Fruit fly (Drosophila melanogaster) whole organism, wandering third instar larva: ENCODE results near the gene Npc2g.

Experiments used
- Abd-B ChIP-seq: fragments of >200 bp; optimal IDR thresholded peaks from 2 replicates; lab custom pipeline; 2017; ENCODE audit warnings: missing biosample characterization, missing genetic modification characterization
- CG32264 ChIP-seq: fragments of 200-800 bp; sonication (Bioruptor generic); optimal IDR thresholded peaks from 2 replicates; lab custom pipeline; 2016; ENCODE audit warnings: missing biosample characterization, missing genetic modification characterization
- Dif ChIP-seq: fragments of 200-275, 200-300 bp; sonication (Bioruptor generic); optimal IDR thresholded peaks from 2 replicates; lab custom pipeline; 2018; ENCODE audit warnings: missing biosample characterization, missing genetic modification characterization; ENCODE audit not compliant: partially characterized antibody
- HLH106 ChIP-seq: fragments of 200-800 bp; optimal IDR thresholded peaks from 3 replicates; lab custom pipeline; 2019; ENCODE audit warnings: missing biosample characterization, mild to moderate bottlenecking, missing genetic modification characterization, moderate library complexity
- Hnf4 ChIP-seq: fragments of 200-800 bp; sonication (Bioruptor generic); optimal IDR thresholded peaks from 2 replicates; lab custom pipeline; 2016; ENCODE audit warnings: missing biosample characterization, mild to moderate bottlenecking, missing genetic modification characterization
- Hr83 ChIP-seq: fragments of 200-300 bp; sonication (Bioruptor generic); optimal IDR thresholded peaks from 2 replicates; lab custom pipeline; 2016; ENCODE audit warnings: missing biosample characterization, mild to moderate bottlenecking, missing genetic modification characterization, moderate library complexity; ENCODE audit not compliant: poor library complexity, severe bottlenecking
- Mio ChIP-seq: sonication (Bioruptor generic); optimal IDR thresholded peaks from 2 replicates; lab custom pipeline; 2016; ENCODE audit warnings: missing biosample characterization, missing genetic modification characterization
- Myc ChIP-seq: fragments of >200 bp; optimal IDR thresholded peaks from 2 replicates; lab custom pipeline; 2017
- Rel ChIP-seq, 2 experiments: fragments of 200-800 bp; sonication (Bioruptor generic) in 1 of 2; optimal IDR thresholded peaks; 2 replicates in 1 of 2; 3 replicates in 1 of 2; lab custom pipeline; 2016 to 2019; ENCODE audit warnings: mild to moderate bottlenecking in 2 of 2, missing biosample characterization in 2 of 2, missing genetic modification characterization in 2 of 2, moderate library complexity in 1 of 2
- Vsx2 ChIP-seq: fragments of 200-300, 225-300 bp; sonication (Bioruptor generic); optimal IDR thresholded peaks from 2 replicates; lab custom pipeline; 2018; ENCODE audit warnings: missing biosample characterization, missing genetic modification characterization; ENCODE audit not compliant: partially characterized antibody
- br ChIP-seq: fragments of 200-800 bp; sonication (Bioruptor generic); optimal IDR thresholded peaks from 2 replicates; lab custom pipeline; 2016; ENCODE audit warnings: missing biosample characterization, missing genetic modification characterization
- dmrt93B ChIP-seq: fragments of 200-800 bp; sonication (Bioruptor generic); optimal IDR thresholded peaks from 2 replicates; lab custom pipeline; 2018; ENCODE audit warnings: missing biosample characterization, mild to moderate bottlenecking, missing genetic modification characterization
- dsf ChIP-seq: sonication (Bioruptor generic); optimal IDR thresholded peaks from 2 replicates; lab custom pipeline; 2016; ENCODE audit warnings: missing biosample characterization, missing genetic modification characterization, borderline replicate concordance
- ey ChIP-seq: fragments of 200-800 bp; sonication (Bioruptor generic); optimal IDR thresholded peaks from 2 replicates; lab custom pipeline; 2016; ENCODE audit warnings: missing biosample characterization, missing genetic modification characterization
- foxo ChIP-seq, 2 experiments: fragments of 200-800 bp; sonication (Bioruptor generic); optimal IDR thresholded peaks; 2 replicates in 1 of 2; 3 replicates in 1 of 2; lab custom pipeline; 2016 to 2017; ENCODE audit warnings: missing biosample characterization in 2 of 2, missing genetic modification characterization in 2 of 2
- fru ChIP-seq: fragments of 200-800 bp; sonication (Bioruptor generic); optimal IDR thresholded peaks from 3 replicates; lab custom pipeline; 2016; ENCODE audit warnings: missing biosample characterization, mild to moderate bottlenecking, missing genetic modification characterization
- h ChIP-seq: fragments of 200-800 bp; sonication (Bioruptor generic); optimal IDR thresholded peaks from 3 replicates; lab custom pipeline; 2016; ENCODE audit warnings: missing biosample characterization, mild to moderate bottlenecking, missing genetic modification characterization
- jim ChIP-seq: fragments of 175-275, 200-325 bp; sonication (Bioruptor generic); optimal IDR thresholded peaks from 2 replicates; lab custom pipeline; 2016; ENCODE audit warnings: missing biosample characterization, mild to moderate bottlenecking, missing genetic modification characterization
- pan ChIP-seq: fragments of >200 bp; optimal IDR thresholded peaks from 2 replicates; lab custom pipeline; 2017
- psq ChIP-seq: fragments of 200-800 bp; sonication (Bioruptor generic); optimal IDR thresholded peaks from 3 replicates; lab custom pipeline; 2017; ENCODE audit warnings: missing biosample characterization, mild to moderate bottlenecking, missing genetic modification characterization, moderate library complexity
- rgr ChIP-seq: fragments of 200-800 bp; sonication (Bioruptor generic); optimal IDR thresholded peaks from 3 replicates; lab custom pipeline; 2016; ENCODE audit warnings: missing biosample characterization, mild to moderate bottlenecking, missing genetic modification characterization
- sv ChIP-seq: fragments of 200-800 bp; sonication (Bioruptor generic); optimal IDR thresholded peaks from 3 replicates; lab custom pipeline; 2016; ENCODE audit warnings: missing biosample characterization, missing genetic modification characterization
- tai ChIP-seq: sonication (Bioruptor generic); optimal IDR thresholded peaks from 2 replicates; lab custom pipeline; 2016; ENCODE audit warnings: missing biosample characterization, missing genetic modification characterization
- usp ChIP-seq: fragments of >200 bp; optimal IDR thresholded peaks from 2 replicates; lab custom pipeline; 2017; ENCODE audit warnings: missing biosample characterization, missing genetic modification characterization
- woc ChIP-seq: sonication (Bioruptor generic); optimal IDR thresholded peaks from 2 replicates; lab custom pipeline; 2016; ENCODE audit warnings: missing biosample characterization, mild to moderate bottlenecking, missing genetic modification characterization

The Npc2g gene

DNA sequence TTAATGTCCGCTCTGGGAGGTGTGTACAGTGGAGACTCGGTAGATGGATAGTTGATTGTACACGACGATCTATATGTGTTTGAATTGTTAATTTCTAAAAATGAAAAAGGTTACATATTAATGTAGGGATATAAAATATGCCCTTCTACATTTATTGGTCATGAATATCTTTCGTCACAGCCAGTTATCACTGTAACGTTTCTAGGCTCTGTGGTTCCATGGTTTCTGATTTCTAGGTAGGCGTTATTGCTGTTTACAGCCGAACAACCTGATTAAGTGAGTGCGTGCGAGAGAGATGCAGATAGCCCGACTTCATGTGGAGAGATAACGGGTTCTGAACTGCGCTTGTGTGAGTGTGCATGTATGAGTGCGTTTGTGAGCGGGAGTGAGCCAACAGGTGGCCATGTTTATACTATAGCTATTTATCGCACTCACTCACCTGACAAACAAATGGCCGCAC, 36.6 kb upstream of the Npc2g start (continued):
- TF ChIP-seq Dif (GFP tag; lab: Kevin White, UChicago), result peak; percentile 29
- TF ChIP-seq sv, result peak; percentile 89
- TF ChIP-seq Abd-B (GFP tag; lab: Kevin White, UChicago), result no peak
- TF ChIP-seq Rel (GFP tag; optimal IDR thresholded peaks at IDR 0.05; lab: Kevin White, UChicago), result peak; percentile 63
- TF ChIP-seq Rel (tag; optimal IDR thresholded peaks at IDR 0.05; lab: Kevin White, UChicago), result peak; percentile 72
- TF ChIP-seq Hr83 (GFP tag; lab: Kevin White, UChicago), result no peak
- TF ChIP-seq Vsx2 (GFP tag; lab: Kevin White, UChicago), result peak; percentile 64
- TF ChIP-seq h (GFP tag; lab: Kevin White, UChicago), result peak; percentile 94
- TF ChIP-seq rgr (GFP tag; lab: Kevin White, UChicago), result peak; percentile 89
- TF ChIP-seq CG32264 (GFP tag; lab: Kevin White, UChicago), result peak; percentile 66

dm6 chr3R:30781116-30781515, 36.1 kb upstream of the Npc2g start:
- TF ChIP-seq dsf (GFP tag; lab: Kevin White, UChicago) (no peak), br (no peak), rgr (GFP tag; lab: Kevin White, UChicago) (no peak), fru (GFP tag; lab: Kevin White, UChicago) (no peak)

DNA sequence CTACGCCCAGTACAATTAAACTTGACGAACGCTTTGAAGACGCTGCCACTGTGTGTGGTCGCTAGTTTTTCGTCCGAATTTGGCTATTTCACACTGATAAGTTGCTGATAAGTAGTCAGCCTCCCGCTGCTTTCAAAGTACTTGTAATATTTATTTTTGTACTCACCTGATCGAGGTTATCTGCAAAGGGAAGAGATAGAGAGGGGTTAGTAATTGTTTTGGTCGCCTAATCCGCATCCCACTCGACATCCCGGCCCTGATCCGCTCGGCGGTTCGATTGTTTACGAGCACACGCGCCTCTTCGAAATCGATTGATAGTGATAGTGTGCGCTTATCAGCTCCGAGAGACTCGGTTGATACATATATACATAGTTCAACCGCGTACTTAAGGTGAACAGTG, 35.4 kb upstream of the Npc2g start:
- TF ChIP-seq rgr (GFP tag; lab: Kevin White, UChicago), result no peak
- no peak for TF ChIP-seq pan (lab: Kevin White, UChicago)
- TF ChIP-seq tai (GFP tag; lab: Kevin White, UChicago), result no peak

dm6 chr3R:30779257-30779656, 34.2 kb upstream of the Npc2g start:
- no peak for TF ChIP-seq Abd-B (GFP tag; lab: Kevin White, UChicago)
- no peak for TF ChIP-seq Rel (GFP tag; optimal IDR thresholded peaks at IDR 0.05; lab: Kevin White, UChicago)
- peak; percentile 24 for TF ChIP-seq Rel (tag; optimal IDR thresholded peaks at IDR 0.05; lab: Kevin White, UChicago)

DNA sequence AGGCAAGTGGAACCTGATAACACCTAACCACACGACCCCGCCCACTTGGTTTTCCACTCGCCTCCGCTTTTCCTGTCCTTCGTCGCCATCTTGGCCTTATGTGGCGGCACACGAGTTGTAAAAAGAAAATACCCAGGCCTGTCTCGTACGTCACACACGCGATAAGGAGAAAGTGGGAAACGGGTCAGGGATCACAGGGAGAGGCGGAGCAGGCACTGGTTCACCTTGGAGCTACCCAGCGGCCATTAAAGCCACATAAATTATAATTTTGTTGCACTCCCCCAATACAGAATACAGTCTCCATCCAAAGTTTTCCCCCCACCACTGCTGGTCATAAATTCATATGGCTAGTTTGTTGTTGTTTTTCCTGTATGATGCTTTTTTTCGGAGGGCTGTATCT, 30.9 kb upstream of the Npc2g start:
- TF ChIP-seq fru (GFP tag; lab: Kevin White, UChicago), result no peak
- TF ChIP-seq usp (GFP tag; lab: Kevin White, UChicago), result no peak
- TF ChIP-seq Myc (lab: Kevin White, UChicago), result no peak
- no peak for TF ChIP-seq ey (GFP tag; lab: Kevin White, UChicago)
- TF ChIP-seq Dif (GFP tag; lab: Kevin White, UChicago), result no peak
- TF ChIP-seq tai (GFP tag; lab: Kevin White, UChicago), result no peak
- no peak for TF ChIP-seq br
- no peak for TF ChIP-seq Hnf4 (GFP tag; lab: Kevin White, UChicago)
- no peak for TF ChIP-seq woc (GFP tag; lab: Kevin White, UChicago)
- TF ChIP-seq Vsx2 (GFP tag; lab: Kevin White, UChicago), result no peak
- no peak for TF ChIP-seq psq (GFP tag; lab: Kevin White, UChicago)
- TF ChIP-seq dmrt93B (GFP tag; lab: Kevin White, UChicago), result no peak
- no peak for TF ChIP-seq sv
- TF ChIP-seq pan (lab: Kevin White, UChicago), result no peak
- no peak for TF ChIP-seq CG32264 (GFP tag; lab: Kevin White, UChicago)
- no peak for TF ChIP-seq Mio (GFP tag; lab: Kevin White, UChicago)

- TF ChIP-seq jim (GFP tag; lab: Kevin White, UChicago), result no peak
- TF ChIP-seq rgr (GFP tag; lab: Kevin White, UChicago), result peak; percentile 5
Observed at dm6 chr3R:30775249-30775648, 30.2 kb upstream of the Npc2g start.

dm6 chr3R:30772779-30773546, 27.9 kb upstream of the Npc2g start:
- TF ChIP-seq h (GFP tag; lab: Kevin White, UChicago) (peak; percentile 17), foxo (GFP tag; optimal IDR thresholded peaks at IDR 0.05; lab: Kevin White, UChicago) (peak in 1 of 2 experiments; percentile 16), Abd-B (GFP tag; lab: Kevin White, UChicago) (no peak), psq (GFP tag; lab: Kevin White, UChicago) (peak; percentile 57), fru (GFP tag; lab: Kevin White, UChicago) (peak; percentile 3), HLH106 (tag; lab: Kevin White, UChicago) (peak; percentile 33)
